Comparison of ENCODE assay signal across 4 worm cellular contexts in genomic region chrII:14390036-14390763, ce11.
A peak's percentile ranks its signal among the peaks of the same experiment; 100 is the strongest.
TF ChIP-seq lines count a peak whose summit lies in the region.

Gene kbp-3 (minus strand): TSS chrII:14390078.
Gene nurf-1 (plus strand): TSS chrII:14390713.

TF ChIP-seq in whole organism, L2 larva, 48 proteins besides CTCF, POLR2A, EP300 and RAD21:
- TF ChIP-seq unc-55 (GFP tag; optimal IDR thresholded peaks at IDR 0.05; lab: Kevin White, UChicago), result peak; percentile 86
- peak; percentile 78 for TF ChIP-seq C34F6.9 (tag; optimal IDR thresholded peaks at IDR 0.05; lab: Kevin White, UChicago)
- TF ChIP-seq gmeb-1 (tag; optimal IDR thresholded peaks at IDR 0.05; lab: Kevin White, UChicago), result peak; percentile 83
- TF ChIP-seq ama-1 (optimal IDR thresholded peaks at IDR 0.05; lab: Kevin White, UChicago), result no peak
- no peak for TF ChIP-seq nhr-77 (tag; optimal IDR thresholded peaks at IDR 0.05; lab: Kevin White, UChicago)
- peak; percentile 17 to 80 for TF ChIP-seq lsy-2 (tag; optimal IDR thresholded peaks at IDR 0.05; lab: Kevin White, UChicago)
- TF ChIP-seq zag-1 (tag; optimal IDR thresholded peaks at IDR 0.05; lab: Kevin White, UChicago), result no peak
- peak; percentile 35 for TF ChIP-seq crh-2 (tag; optimal IDR thresholded peaks at IDR 0.05; lab: Kevin White, UChicago)
- TF ChIP-seq mab-5 (tag; optimal IDR thresholded peaks at IDR 0.05; lab: Kevin White, UChicago), result no peak
- no peak for TF ChIP-seq dmd-4 (tag; optimal IDR thresholded peaks at IDR 0.05; lab: Kevin White, UChicago)
- peak; percentile 47 for TF ChIP-seq nhr-129 (tag; optimal IDR thresholded peaks at IDR 0.05; lab: Kevin White, UChicago)
- TF ChIP-seq nhr-25 (tag; optimal IDR thresholded peaks at IDR 0.05; lab: Kevin White, UChicago), result peak; percentile 12
- TF ChIP-seq sma-9 (GFP tag; optimal IDR thresholded peaks at IDR 0.05; lab: Kevin White, UChicago), result no peak
- no peak for TF ChIP-seq sma-9 (tag; optimal IDR thresholded peaks at IDR 0.05; lab: Kevin White, UChicago)
- no peak for TF ChIP-seq nhr-21 (tag; optimal IDR thresholded peaks at IDR 0.05; lab: Kevin White, UChicago)
- peak; percentile 35 for TF ChIP-seq lin-11 (tag; optimal IDR thresholded peaks at IDR 0.05; lab: Kevin White, UChicago)
- peak; percentile 7 for TF ChIP-seq F13H6.1 (tag; optimal IDR thresholded peaks at IDR 0.05; lab: Kevin White, UChicago)
- TF ChIP-seq lin-13 (GFP tag; optimal IDR thresholded peaks at IDR 0.05; lab: Kevin White, UChicago), result peak; percentile 47
- TF ChIP-seq mbf-1 (tag; optimal IDR thresholded peaks at IDR 0.05; lab: Kevin White, UChicago), result no peak

TF ChIP-seq in whole organism, L4 larva, 104 proteins besides CTCF, POLR2A, EP300 and RAD21 (continues in another document):
- TF ChIP-seq ztf-11 (tag; optimal IDR thresholded peaks at IDR 0.05; lab: Kevin White, UChicago) (no peak), lin-13 (GFP tag; optimal IDR thresholded peaks at IDR 0.05; lab: Kevin White, UChicago) (no peak), nhr-111 (GFP tag; optimal IDR thresholded peaks at IDR 0.05; lab: Kevin White, UChicago) (no peak), mdt-29 (GFP tag; IDR thresholded peaks at IDR 0.05; lab: Robert Waterston, UW) (no peak), duxl-1 (tag; optimal IDR thresholded peaks at IDR 0.05; lab: Kevin White, UChicago; ENCODE audit: poor library complexity) (no peak), lin-38 (GFP tag; IDR thresholded peaks at IDR 0.05; lab: Robert Waterston, UW) (peak; percentile 72), egl-43 (GFP tag; IDR thresholded peaks at IDR 0.05; lab: Robert Waterston, UW) (no peak), lin-29 (GFP tag; IDR thresholded peaks at IDR 0.05; lab: Robert Waterston, UW) (no peak), lsy-2 (tag; optimal IDR thresholded peaks at IDR 0.05; lab: Kevin White, UChicago) (peak in 1 of 2 experiments; percentile 76), ceh-44 (GFP tag; IDR thresholded peaks at IDR 0.05; lab: Robert Waterston, UW) (no peak), hif-1 (tag; optimal IDR thresholded peaks at IDR 0.05; lab: Kevin White, UChicago) (peak in 1 of 2 experiments; percentile 41), nhr-6 (tag; optimal IDR thresholded peaks at IDR 0.05; lab: Kevin White, UChicago) (peak; percentile 72), nhr-11 (tag; optimal IDR thresholded peaks at IDR 0.05; lab: Kevin White, UChicago) (peak; percentile 45), daf-8 (GFP tag; IDR thresholded peaks at IDR 0.05; lab: Robert Waterston, UW) (no peak), ceh-28 (tag; optimal IDR thresholded peaks at IDR 0.05; lab: Kevin White, UChicago) (no peak), zfp-3 (GFP tag; conservative IDR thresholded peaks at IDR 0.05; lab: Robert Waterston, UW) (no peak), R02D3.7 (tag; optimal IDR thresholded peaks at IDR 0.05; lab: Kevin White, UChicago) (no peak), T26A8.4 (GFP tag; IDR thresholded peaks at IDR 0.05; lab: Robert Waterston, UW) (no peak), jun-1 (tag; optimal IDR thresholded peaks at IDR 0.05; lab: Kevin White, UChicago) (no peak), nhr-28 (tag; optimal IDR thresholded peaks at IDR 0.05; lab: Kevin White, UChicago) (no peak), nhr-76 (tag; optimal IDR thresholded peaks at IDR 0.05; lab: Kevin White, UChicago) (no peak), hmg-1.1 (GFP tag; IDR thresholded peaks at IDR 0.05; lab: Robert Waterston, UW) (peak; percentile 44; the same call in 1 of the 2 replicates), set-16 (GFP tag; IDR thresholded peaks at IDR 0.05; lab: Robert Waterston, UW) (no peak), dpl-1 (GFP tag; optimal IDR thresholded peaks at IDR 0.05; lab: Kevin White, UChicago) (peak; percentile 88), zag-1 (tag; optimal IDR thresholded peaks at IDR 0.05; lab: Kevin White, UChicago) (no peak)

TF ChIP-seq in whole organism, late embryonic, 69 proteins besides CTCF, POLR2A, EP300 and RAD21:
- TF ChIP-seq ceh-34 (tag; optimal IDR thresholded peaks at IDR 0.05; lab: Kevin White, UChicago) (peak; percentile 3), tbx-2 (tag; optimal IDR thresholded peaks at IDR 0.05; lab: Kevin White, UChicago) (peak; percentile 38), unc-86 (tag; optimal IDR thresholded peaks at IDR 0.05; lab: Kevin White, UChicago) (no peak), ceh-45 (GFP tag; IDR thresholded peaks at IDR 0.05; lab: Robert Waterston, UW) (no peak), rnt-1 (tag; optimal IDR thresholded peaks at IDR 0.05; lab: Kevin White, UChicago) (no peak), Y22D7AL.16 (tag; optimal IDR thresholded peaks at IDR 0.05; lab: Kevin White, UChicago) (no peak), odd-2 (tag; optimal IDR thresholded peaks at IDR 0.05; lab: Kevin White, UChicago) (no peak), ets-4 (tag; optimal IDR thresholded peaks at IDR 0.05; lab: Kevin White, UChicago) (no peak), pag-3 (tag; optimal IDR thresholded peaks at IDR 0.05; lab: Kevin White, UChicago; ENCODE audit: borderline replicate concordance) (no peak), ceh-48 (tag; optimal IDR thresholded peaks at IDR 0.05; lab: Kevin White, UChicago) (peak; percentile 57), T23F11.4 (GFP tag; optimal IDR thresholded peaks at IDR 0.05; lab: Kevin White, UChicago) (no peak), pha-2 (tag; optimal IDR thresholded peaks at IDR 0.05; lab: Kevin White, UChicago) (no peak), unc-42 (tag; optimal IDR thresholded peaks at IDR 0.05; lab: Kevin White, UChicago) (peak; percentile 63), nfya-1 (tag; optimal IDR thresholded peaks at IDR 0.05; lab: Kevin White, UChicago) (peak; percentile 20), ama-1 (optimal IDR thresholded peaks at IDR 0.05; lab: Kevin White, UChicago) (no peak), ceh-31 (tag; optimal IDR thresholded peaks at IDR 0.05; lab: Kevin White, UChicago) (peak; percentile 51), elt-2 (tag; optimal IDR thresholded peaks at IDR 0.05; lab: Kevin White, UChicago) (peak; percentile 1), syd-9 (tag; optimal IDR thresholded peaks at IDR 0.05; lab: Kevin White, UChicago) (no peak), K02D7.2 (tag; optimal IDR thresholded peaks at IDR 0.05; lab: Kevin White, UChicago) (no peak), ceh-22 (tag; optimal IDR thresholded peaks at IDR 0.05; lab: Kevin White, UChicago) (no peak)

TF ChIP-seq in whole organism, mixed stage, embryonic, 35 proteins besides CTCF, POLR2A, EP300 and RAD21:
- TF ChIP-seq flh-1 (GFP tag; optimal IDR thresholded peaks at IDR 0.05; lab: Kevin White, UChicago) (no peak), sem-2 (GFP tag; optimal IDR thresholded peaks at IDR 0.05; lab: Kevin White, UChicago) (no peak), lin-13 (tag; optimal IDR thresholded peaks at IDR 0.05; lab: Kevin White, UChicago) (peak; percentile 49), zip-8 (tag; optimal IDR thresholded peaks at IDR 0.05; lab: Kevin White, UChicago) (no peak), nhr-237 (tag; optimal IDR thresholded peaks at IDR 0.05; lab: Kevin White, UChicago) (peak; percentile 22), lsy-2 (tag; optimal IDR thresholded peaks at IDR 0.05; lab: Kevin White, UChicago) (peak; percentile 62), unc-62 (GFP tag; optimal IDR thresholded peaks at IDR 0.05; lab: Kevin White, UChicago) (peak; percentile 18), ceh-43 (GFP tag; optimal IDR thresholded peaks at IDR 0.05; lab: Kevin White, UChicago) (no peak), hlh-1 (tag; optimal IDR thresholded peaks at IDR 0.05; lab: Kevin White, UChicago) (peak; percentile 37), sptf-1 (tag; optimal IDR thresholded peaks at IDR 0.05; lab: Kevin White, UChicago) (peak; percentile 21), snpc-4 (tag; optimal IDR thresholded peaks at IDR 0.05; lab: Kevin White, UChicago) (no peak), mab-5 (tag; optimal IDR thresholded peaks at IDR 0.05; lab: Kevin White, UChicago) (no peak), ham-2 (GFP tag; optimal IDR thresholded peaks at IDR 0.05; lab: Kevin White, UChicago) (no peak), lin-32 (GFP tag; optimal IDR thresholded peaks at IDR 0.05; lab: Kevin White, UChicago) (no peak), nhr-76 (tag; optimal IDR thresholded peaks at IDR 0.05; lab: Kevin White, UChicago) (no peak), elt-3 (tag; optimal IDR thresholded peaks at IDR 0.05; lab: Kevin White, UChicago) (no peak), drap-1 (GFP tag; optimal IDR thresholded peaks at IDR 0.05; lab: Kevin White, UChicago) (no peak), cnd-1 (tag; optimal IDR thresholded peaks at IDR 0.05; lab: Kevin White, UChicago) (peak; percentile 1), unc-39 (tag; optimal IDR thresholded peaks at IDR 0.05; lab: Kevin White, UChicago) (no peak), elt-1 (tag; optimal IDR thresholded peaks at IDR 0.05; lab: Kevin White, UChicago; ENCODE audit: borderline replicate concordance, insufficient read depth) (no peak), blmp-1 (tag; optimal IDR thresholded peaks at IDR 0.05; lab: Kevin White, UChicago) (no peak), nhr-2 (tag; optimal IDR thresholded peaks at IDR 0.05; lab: Kevin White, UChicago) (no peak), ceh-39 (tag; optimal IDR thresholded peaks at IDR 0.05; lab: Kevin White, UChicago) (peak; percentile 15), nhr-28 (tag; optimal IDR thresholded peaks at IDR 0.05; lab: Kevin White, UChicago) (no peak), pha-4 (tag; optimal IDR thresholded peaks at IDR 0.05; lab: Kevin White, UChicago) (peak; percentile 32), M03D4.4 (tag; optimal IDR thresholded peaks at IDR 0.05; lab: Kevin White, UChicago) (no peak), mls-2 (tag; optimal IDR thresholded peaks at IDR 0.05; lab: Kevin White, UChicago) (no peak), ces-1 (GFP tag; optimal IDR thresholded peaks at IDR 0.05; lab: Kevin White, UChicago) (peak; percentile 57), ztf-11 (tag; optimal IDR thresholded peaks at IDR 0.05; lab: Kevin White, UChicago) (no peak), nhr-12 (tag; optimal IDR thresholded peaks at IDR 0.05; lab: Kevin White, UChicago) (no peak), bed-3 (GFP tag; optimal IDR thresholded peaks at IDR 0.05; lab: Kevin White, UChicago) (no peak), tbx-8 (GFP tag; optimal IDR thresholded peaks at IDR 0.05; lab: Kevin White, UChicago) (no peak), mep-1 (tag; optimal IDR thresholded peaks at IDR 0.05; lab: Kevin White, UChicago) (peak; percentile 79), ceh-83 (GFP tag; optimal IDR thresholded peaks at IDR 0.05; lab: Kevin White, UChicago) (no peak), unc-120 (tag; optimal IDR thresholded peaks at IDR 0.05; lab: Kevin White, UChicago; ENCODE audit: poor library complexity, severe bottlenecking) (peak; percentile 56)
